Worm (Caenorhabditis elegans): ENCODE results near the gene gon-4.

- no peak for TF ChIP-seq lir-1 (GFP tag; conservative IDR thresholded peaks at IDR 0.05)
- TF ChIP-seq hmg-20 (GFP tag; IDR thresholded peaks at IDR 0.05): no peak
- no peak for TF ChIP-seq F39B2.1 (GFP tag; IDR thresholded peaks at IDR 0.05)
- no peak for TF ChIP-seq ztf-25 (GFP tag; IDR thresholded peaks at IDR 0.05)
- no peak for TF ChIP-seq athp-1 (tag; optimal IDR thresholded peaks at IDR 0.05)
- TF ChIP-seq mcd-1 (GFP tag; IDR thresholded peaks at IDR 0.05): no peak
- no peak for TF ChIP-seq repo-1 (tag; optimal IDR thresholded peaks at IDR 0.05)
- TF ChIP-seq attf-5 (GFP tag; optimal IDR thresholded peaks at IDR 0.05): no peak
- TF ChIP-seq unc-130 (GFP tag; optimal IDR thresholded peaks at IDR 0.05): no peak
- TF ChIP-seq mel-28 (tag; optimal IDR thresholded peaks at IDR 0.05; ENCODE audit: borderline replicate concordance): no peak
- TF ChIP-seq pha-4 (tag; optimal IDR thresholded peaks at IDR 0.05): no peak
- no peak for TF ChIP-seq hlh-12 (tag; optimal IDR thresholded peaks at IDR 0.05)
Measured at ce11 chrIV:10157034-10157433, 40.6 kb upstream of the gon-4 start.

Measured in whole organism, young adult.